Worm (Caenorhabditis elegans) whole organism, late embryonic: ENCODE results near the gene ZK666.15.
"Not testable (repeated sequence)": the region's sequence is repeated elsewhere in the genome, so short reads cannot be mapped to it uniquely, and the experiment has no call there.

Experiments used
- C08G9.2 ChIP-seq: sonication (generic microtip); optimal IDR thresholded peaks from 2 replicates; lab custom pipeline; 2016; ENCODE audit warnings: mild to moderate bottlenecking, missing genetic modification characterization, moderate library complexity, missing compliant biosample characterization
- C38D4.7 ChIP-seq: fragments of 200-800 bp; sonication (Bioruptor generic); optimal IDR thresholded peaks from 2 replicates; lab custom pipeline; 2018; ENCODE audit warnings: mild to moderate bottlenecking, missing genetic modification characterization, moderate library complexity, missing compliant biosample characterization
- F13H6.1 ChIP-seq: sonication (generic microtip); optimal IDR thresholded peaks from 2 replicates; lab custom pipeline; 2016; ENCODE audit warnings: missing genetic modification characterization, missing compliant biosample characterization
- K02D7.2 ChIP-seq: sonication (generic microtip); optimal IDR thresholded peaks from 2 replicates; lab custom pipeline; 2017; ENCODE audit warnings: mild to moderate bottlenecking, missing genetic modification characterization, missing compliant biosample characterization
- K09A11.1 ChIP-seq: sonication (generic microtip); optimal IDR thresholded peaks from 2 replicates; lab custom pipeline; 2017; ENCODE audit warnings: antibody characterized with exemption, mild to moderate bottlenecking, missing genetic modification characterization, missing compliant biosample characterization; ENCODE audit not compliant: insufficient read depth
- T23F11.4 ChIP-seq: fragments of 200-800 bp; sonication (Bioruptor generic); optimal IDR thresholded peaks from 2 replicates; lab custom pipeline; 2018; ENCODE audit warnings: mild to moderate bottlenecking, missing genetic modification characterization, missing compliant biosample characterization
- Y22D7AL.16 ChIP-seq: sonication (generic microtip); optimal IDR thresholded peaks from 2 replicates; lab custom pipeline; 2016; ENCODE audit warnings: missing genetic modification characterization, missing compliant biosample characterization
- ceh-14 ChIP-seq: sonication (generic microtip); optimal IDR thresholded peaks from 2 replicates; lab custom pipeline; 2016; ENCODE audit warnings: missing genotype, missing genetic modification characterization, missing compliant biosample characterization
- ceh-18 ChIP-seq: sonication (generic microtip); optimal IDR thresholded peaks from 2 replicates; lab custom pipeline; 2016; ENCODE audit warnings: missing genetic modification characterization, missing compliant biosample characterization
- ceh-30 ChIP-seq: fragments of 150-350 bp; optimal IDR thresholded peaks from 2 replicates; lab custom pipeline; 2014; ENCODE audit warnings: missing biosample characterization, missing genetic modification characterization
- ceh-45 ChIP-seq: fragments of 200-800 bp; sonication (Bioruptor generic); IDR thresholded peaks from 2 replicates; pipeline ENCODE4 v1.3.6; 2022; ENCODE audit warnings: missing genetic modification reagents, missing genetic modification characterization, missing compliant biosample characterization
- ceh-48 ChIP-seq: sonication (generic microtip); optimal IDR thresholded peaks from 2 replicates; lab custom pipeline; 2016; ENCODE audit warnings: missing genetic modification characterization, inconsistent platforms, missing compliant biosample characterization
- ceh-6 ChIP-seq: fragments of 200-800 bp; sonication (Bioruptor generic); optimal IDR thresholded peaks from 2 replicates; lab custom pipeline; 2018; ENCODE audit warnings: mild to moderate bottlenecking, missing genetic modification characterization, missing compliant biosample characterization
- che-1 ChIP-seq: sonication (generic microtip); optimal IDR thresholded peaks from 2 replicates; lab custom pipeline; 2016; ENCODE audit warnings: mild to moderate bottlenecking, missing genetic modification characterization, missing compliant biosample characterization
- dmd-4 ChIP-seq: sonication (generic microtip); optimal IDR thresholded peaks from 2 replicates; lab custom pipeline; 2016; ENCODE audit warnings: borderline replicate concordance, missing genetic modification characterization, missing compliant biosample characterization
- elt-2 ChIP-seq: sonication (generic microtip); optimal IDR thresholded peaks from 2 replicates; lab custom pipeline; 2016; ENCODE audit warnings: missing genetic modification reagents, missing genetic modification characterization, missing compliant biosample characterization
- fkh-10 ChIP-seq: fragments of 150-350 bp; optimal IDR thresholded peaks from 2 replicates; lab custom pipeline; 2014; ENCODE audit warnings: missing biosample characterization, missing genetic modification reagents, missing genetic modification characterization
- hlh-13 ChIP-seq: fragments of 200-800 bp; sonication (Bioruptor generic); optimal IDR thresholded peaks from 2 replicates; lab custom pipeline; 2018; ENCODE audit warnings: mild to moderate bottlenecking, missing genetic modification characterization, missing compliant biosample characterization
- hlh-15 ChIP-seq: sonication (generic microtip); optimal IDR thresholded peaks from 2 replicates; lab custom pipeline; 2016; ENCODE audit warnings: missing genetic modification characterization, missing compliant biosample characterization
- lim-6 ChIP-seq: sonication (generic microtip); optimal IDR thresholded peaks from 2 replicates; lab custom pipeline; 2016; ENCODE audit warnings: missing genetic modification characterization, missing compliant biosample characterization
- madf-2 ChIP-seq: sonication (generic microtip); optimal IDR thresholded peaks from 2 replicates; lab custom pipeline; 2017; ENCODE audit warnings: missing genetic modification characterization, missing compliant biosample characterization
- nhr-11 ChIP-seq: fragments of 150-350 bp; optimal IDR thresholded peaks from 2 replicates; lab custom pipeline; 2014; ENCODE audit warnings: missing biosample characterization, missing genetic modification characterization
- nhr-232 ChIP-seq: sonication (generic microtip); optimal IDR thresholded peaks from 2 replicates; lab custom pipeline; 2016; ENCODE audit warnings: missing genetic modification characterization, missing compliant biosample characterization
- npax-4 ChIP-seq: sonication (generic microtip); optimal IDR thresholded peaks from 2 replicates; lab custom pipeline; 2016; ENCODE audit warnings: missing genetic modification characterization, missing compliant biosample characterization
- pag-3 ChIP-seq: sonication (generic microtip); optimal IDR thresholded peaks from 2 replicates; lab custom pipeline; 2016; ENCODE audit warnings: missing compliant biosample characterization, missing genetic modification characterization, borderline replicate concordance
- pax-1 ChIP-seq: fragments of 150-350 bp; optimal IDR thresholded peaks from 2 replicates; lab custom pipeline; 2014; ENCODE audit warnings: missing biosample characterization, missing genetic modification characterization
- pha-2 ChIP-seq: sonication (generic microtip); optimal IDR thresholded peaks from 2 replicates; lab custom pipeline; 2017; ENCODE audit warnings: mild to moderate bottlenecking, missing genetic modification characterization, missing compliant biosample characterization
- pha-4 ChIP-seq: fragments of 150-350 bp; optimal IDR thresholded peaks from 2 replicates; lab custom pipeline; 2018; ENCODE audit warnings: missing biosample characterization, missing genetic modification reagents, missing genetic modification characterization
- pqm-1 ChIP-seq: sonication (generic microtip); optimal IDR thresholded peaks from 2 replicates; lab custom pipeline; 2016; ENCODE audit warnings: missing genetic modification characterization, missing compliant biosample characterization
- pros-1 ChIP-seq: fragments of 150-350 bp; optimal IDR thresholded peaks from 2 replicates; lab custom pipeline; 2014; ENCODE audit warnings: missing biosample characterization, missing genetic modification reagents, missing genetic modification characterization
- sox-2 ChIP-seq: fragments of 200-800 bp; sonication (Bioruptor generic); IDR thresholded peaks from 2 replicates; pipeline ENCODE4 v1.3.6; 2022; ENCODE audit warnings: missing genetic modification reagents, missing genetic modification characterization, missing compliant biosample characterization
- syd-9 ChIP-seq: sonication (generic microtip); optimal IDR thresholded peaks from 2 replicates; lab custom pipeline; 2016; ENCODE audit warnings: mild to moderate bottlenecking, missing genetic modification characterization, moderate library complexity, missing compliant biosample characterization
- tbx-7 ChIP-seq: sonication (generic microtip); optimal IDR thresholded peaks from 2 replicates; lab custom pipeline; 2016; ENCODE audit warnings: missing genotype, missing genetic modification characterization, missing compliant biosample characterization
- ttx-3 ChIP-seq: sonication (generic microtip); optimal IDR thresholded peaks from 2 replicates; lab custom pipeline; 2016; ENCODE audit warnings: missing genetic modification reagents, missing genetic modification characterization, missing compliant biosample characterization
- unc-3 ChIP-seq, 2 experiments: fragments of 200-800 bp in 1 of 2; sonication (Bioruptor generic) in 1 of 2; sonication (generic microtip) in 1 of 2; conservative IDR thresholded peaks in 1 of 2; optimal IDR thresholded peaks in 1 of 2; 2 replicates each; pipeline versions ENCODE4 v1.3.6 to Lab custom; 2016 to 2022; ENCODE audit warnings: missing compliant biosample characterization in 2 of 2, missing genetic modification characterization in 2 of 2, missing genetic modification reagents in 1 of 2
- unc-42 ChIP-seq: sonication (generic microtip); optimal IDR thresholded peaks from 2 replicates; lab custom pipeline; 2016; ENCODE audit warnings: missing genotype, missing genetic modification characterization, missing compliant biosample characterization
- unc-86 ChIP-seq: sonication (generic microtip); optimal IDR thresholded peaks from 2 replicates; lab custom pipeline; 2016; ENCODE audit warnings: missing genetic modification characterization, missing compliant biosample characterization
- ztf-16 ChIP-seq: sonication (generic microtip); optimal IDR thresholded peaks from 2 replicates; lab custom pipeline; 2017; ENCODE audit warnings: missing genetic modification characterization, missing compliant biosample characterization

ZK666.15 gene

DNA sequence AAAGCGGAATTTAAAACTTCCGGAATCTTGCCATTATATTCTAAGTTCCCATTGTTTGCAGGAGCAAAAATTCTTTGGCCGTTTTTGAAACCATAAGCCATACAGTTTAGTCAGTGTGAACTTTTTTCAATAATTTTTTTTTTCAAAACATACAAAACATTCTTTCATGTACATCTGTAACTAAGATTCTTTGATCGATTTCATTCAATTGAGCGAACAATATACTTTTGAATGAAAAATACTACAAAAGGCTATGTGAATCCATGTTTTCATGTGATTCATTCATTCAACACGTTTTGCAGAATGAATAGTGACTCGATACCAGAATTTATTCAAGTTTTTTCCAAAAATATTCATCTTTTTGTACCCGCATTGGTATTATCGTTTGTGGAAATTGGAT, at the start of gene ZK666.15:
Gene ZK666.15, plus strand, starts transcription at position 301 of the 400 bp plus-strand sequence.
- no peak for TF ChIP-seq ceh-14 (tag; lab: Kevin White, UChicago)
- TF ChIP-seq sox-2: no peak
- no peak for TF ChIP-seq ceh-45 (GFP tag; lab: Robert Waterston, UW)
- no peak for TF ChIP-seq syd-9 (tag; lab: Kevin White, UChicago)
- TF ChIP-seq unc-42: no peak

DNA sequence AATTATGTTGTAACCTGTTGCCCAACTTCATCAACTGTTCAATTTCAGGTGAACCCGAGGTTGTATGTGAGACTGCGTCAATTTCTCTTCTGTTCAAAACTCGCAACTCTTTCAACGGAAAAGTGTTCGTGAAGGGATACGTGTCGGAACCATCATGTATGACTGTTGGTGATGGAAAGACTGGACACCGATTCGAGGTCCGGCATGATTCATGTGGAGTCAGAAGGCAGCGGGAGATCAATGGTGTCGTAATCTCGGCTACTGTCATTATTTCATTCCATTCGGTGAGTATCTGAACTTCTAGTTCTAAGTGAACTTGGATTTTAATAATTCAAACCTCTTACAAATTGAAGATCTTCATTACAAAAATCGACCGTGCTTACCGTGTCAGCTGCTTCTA, 49.0 kb upstream of the ZK666.15 start:
- TF ChIP-seq pha-4 (tag; lab: Kevin White, UChicago) (no peak), dmd-4 (tag; lab: Kevin White, UChicago) (no peak), ttx-3 (tag; lab: Kevin White, UChicago) (no peak), ceh-14 (tag; lab: Kevin White, UChicago) (no peak), nhr-11 (tag; lab: Kevin White, UChicago) (no peak), C08G9.2 (tag; lab: Kevin White, UChicago) (no peak), nhr-232 (tag; lab: Kevin White, UChicago) (no peak), pha-2 (tag; lab: Kevin White, UChicago) (no peak), C38D4.7 (GFP tag; lab: Kevin White, UChicago) (no peak)

DNA sequence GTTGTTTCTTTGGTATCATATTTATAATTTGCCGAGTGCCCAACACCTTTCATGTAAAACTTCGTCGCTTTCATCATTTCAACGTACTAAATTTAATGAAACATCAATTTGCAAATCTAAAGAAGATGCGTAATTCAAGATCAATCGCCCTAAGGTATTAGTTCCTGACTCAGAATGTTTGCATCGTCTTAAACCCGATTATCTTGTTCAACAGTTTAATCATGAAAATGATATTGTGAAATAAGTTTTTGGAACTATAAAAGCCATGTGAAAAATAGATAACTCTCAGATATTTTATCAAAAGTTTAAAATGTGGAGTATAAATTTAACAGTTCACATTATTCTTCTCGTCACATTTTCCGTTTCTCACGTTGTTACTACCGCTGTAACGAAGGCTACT, 46.9 kb upstream of the ZK666.15 start, which contains the start of gene E04D5.4:
Gene E04D5.4, plus strand, starts transcription at position 301 of the 400 bp plus-strand sequence.
- TF ChIP-seq F13H6.1 (tag; lab: Kevin White, UChicago): no peak
- TF ChIP-seq C38D4.7 (GFP tag; lab: Kevin White, UChicago): no peak
- TF ChIP-seq unc-42: no peak
- TF ChIP-seq pax-1 (tag; lab: Kevin White, UChicago): no peak
- TF ChIP-seq unc-86 (tag; lab: Kevin White, UChicago): no peak
- no peak for TF ChIP-seq unc-3 (GFP tag; conservative IDR thresholded peaks at IDR 0.05; lab: Robert Waterston, UW)
- TF ChIP-seq unc-3 (tag; optimal IDR thresholded peaks at IDR 0.05; lab: Kevin White, UChicago): no peak
- no peak for TF ChIP-seq pha-4 (tag; lab: Kevin White, UChicago)
- no peak for TF ChIP-seq pqm-1
- no peak for TF ChIP-seq ztf-16 (tag; lab: Kevin White, UChicago)
- no peak for TF ChIP-seq ceh-45 (GFP tag; lab: Robert Waterston, UW)
- TF ChIP-seq fkh-10 (GFP tag; lab: Kevin White, UChicago): no peak
- TF ChIP-seq K09A11.1 (tag; lab: Kevin White, UChicago): no peak
- no peak for TF ChIP-seq hlh-15 (tag; lab: Kevin White, UChicago)
- no peak for TF ChIP-seq nhr-11 (tag; lab: Kevin White, UChicago)
- no peak for TF ChIP-seq ceh-18 (tag; lab: Kevin White, UChicago)
- no peak for TF ChIP-seq tbx-7 (tag; lab: Kevin White, UChicago)
- TF ChIP-seq T23F11.4: no peak

DNA sequence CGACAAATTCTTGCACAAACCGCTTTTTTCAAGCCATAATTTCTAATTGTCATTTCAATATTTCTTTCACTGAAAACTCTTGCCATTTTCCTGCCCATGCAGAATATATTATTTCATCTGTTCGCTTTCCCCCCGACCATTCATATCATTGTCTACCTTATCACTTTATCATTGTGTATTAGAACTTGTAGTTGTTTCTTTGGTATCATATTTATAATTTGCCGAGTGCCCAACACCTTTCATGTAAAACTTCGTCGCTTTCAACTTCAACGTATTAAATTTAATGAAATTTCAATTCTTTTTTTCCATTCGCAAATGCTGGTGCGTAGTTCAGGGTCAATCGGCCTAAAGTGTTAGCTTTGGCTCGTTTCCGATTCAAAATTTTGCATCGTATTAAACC, 44.0 kb upstream of the ZK666.15 start, which contains the start of gene ZK673.1:
Gene ZK673.1, plus strand, starts transcription at position 301 of the 400 bp plus-strand sequence.
- TF ChIP-seq pros-1; madf-2 (tag; lab: Kevin White, UChicago); hlh-15 (tag; lab: Kevin White, UChicago): not testable (repeated sequence)

DNA sequence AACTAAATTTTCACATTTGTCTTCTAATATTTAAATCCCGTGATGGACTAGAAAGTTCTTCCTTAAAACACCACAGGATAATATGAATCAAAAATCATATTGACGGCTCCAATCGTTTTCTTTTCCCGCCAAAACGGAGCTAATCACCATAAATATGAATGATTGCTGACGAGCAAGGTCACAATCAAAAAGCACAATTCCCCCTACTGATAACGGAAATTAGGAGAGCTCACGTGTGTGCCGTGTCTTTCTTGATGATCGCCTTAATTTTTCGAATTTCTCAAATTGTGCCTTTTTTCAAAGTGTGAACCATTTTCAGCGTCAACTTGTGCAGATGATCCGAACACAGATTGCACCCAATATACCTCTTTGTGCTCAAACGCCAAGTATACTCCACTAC, 42.9 kb upstream of the ZK666.15 start:
- TF ChIP-seq lim-6 (tag; lab: Kevin White, UChicago) (no peak), elt-2 (peak; percentile 72)
- TF ChIP-seq, all 69 proteins: peak for 1

DNA sequence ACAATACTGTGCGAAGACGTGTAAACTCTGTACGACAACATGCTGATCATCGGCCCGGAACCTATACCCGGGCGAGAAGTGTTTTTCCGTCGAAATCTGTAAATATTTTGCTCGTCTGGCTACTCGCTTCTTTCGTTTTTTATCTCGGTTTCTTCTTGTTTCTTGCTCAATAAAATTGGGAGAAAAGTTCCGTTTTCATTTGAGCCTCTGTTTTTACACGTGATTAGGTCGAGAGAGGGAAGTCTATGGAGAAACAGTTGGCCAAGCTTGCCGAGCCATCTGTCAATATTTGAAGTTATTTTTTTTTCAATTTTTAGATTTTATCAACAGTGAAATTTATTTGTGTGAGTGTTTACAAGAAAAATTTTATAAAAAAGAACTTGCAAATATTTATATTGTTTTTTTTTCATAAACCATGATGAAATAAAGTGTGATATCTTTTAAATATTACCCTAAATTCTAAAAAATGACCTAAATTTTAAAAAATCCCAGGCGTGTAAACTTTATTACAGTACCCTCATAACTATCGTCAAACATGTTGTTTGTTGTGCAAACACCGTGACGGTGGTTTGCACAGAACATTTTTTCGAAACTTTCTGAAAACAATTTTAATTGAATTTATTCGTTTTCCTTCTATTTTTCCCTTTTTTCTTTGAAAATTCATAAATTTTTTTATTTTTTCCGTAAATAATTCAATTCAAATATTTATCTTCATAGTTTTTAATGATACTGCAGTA, 41.7 kb upstream of the ZK666.15 start:
- no peak for TF ChIP-seq T23F11.4
- no peak for TF ChIP-seq hlh-13
- TF ChIP-seq npax-4: no peak
- TF ChIP-seq che-1 (tag; lab: Kevin White, UChicago): no peak
- no peak for TF ChIP-seq ceh-48 (tag; lab: Kevin White, UChicago)
- TF ChIP-seq tbx-7 (tag; lab: Kevin White, UChicago): no peak
- no peak for TF ChIP-seq fkh-10 (GFP tag; lab: Kevin White, UChicago)
- no peak for TF ChIP-seq ceh-30 (tag; lab: Kevin White, UChicago)
- no peak for TF ChIP-seq pag-3
- no peak for TF ChIP-seq unc-3 (GFP tag; conservative IDR thresholded peaks at IDR 0.05; lab: Robert Waterston, UW)
- TF ChIP-seq unc-3 (tag; optimal IDR thresholded peaks at IDR 0.05; lab: Kevin White, UChicago): no peak
- no peak for TF ChIP-seq K02D7.2 (tag; lab: Kevin White, UChicago)
- TF ChIP-seq hlh-15 (tag; lab: Kevin White, UChicago): no peak
- TF ChIP-seq ceh-6 (GFP tag; lab: Kevin White, UChicago): no peak
- no peak for TF ChIP-seq Y22D7AL.16 (tag; lab: Kevin White, UChicago)
